Worm (Caenorhabditis elegans) whole organism, L4/young adult: Measurements from ENCODE around the gene sas-6.

Source experiments
- W03F9.2 ChIP-seq: fragments of 150-350 bp; optimal IDR thresholded peaks from 2 replicates; lab custom pipeline; 2014; ENCODE audit warnings: missing biosample characterization, missing genetic modification characterization
- dao-5 ChIP-seq: sonication (generic microtip); optimal IDR thresholded peaks from 2 replicates; lab custom pipeline; 2016; ENCODE audit warnings: missing genotype, missing genetic modification characterization, moderate library complexity, missing compliant biosample characterization
- him-1 ChIP-seq: sonication (generic microtip); optimal IDR thresholded peaks from 2 replicates; lab custom pipeline; 2016; ENCODE audit warnings: missing genotype, missing genetic modification reagents, missing genetic modification characterization, missing compliant biosample characterization

ce11 chrIV:13748798-13749197, 39.7 kb downstream of the sas-6 start:
- TF ChIP-seq him-1 (tag; lab: Kevin White, UChicago) (no peak), W03F9.2 (tag; lab: Kevin White, UChicago) (no peak), dao-5 (tag; lab: Kevin White, UChicago) (no peak)
